Worm (Caenorhabditis elegans) whole organism, L2 larva: ENCODE results near the gene H38K22.9.

ENCODE experiments used
- C34F6.9 ChIP-seq: fragments of 150-350 bp; optimal IDR thresholded peaks from 2 replicates; lab custom pipeline; 2014; ENCODE audit warnings: missing biosample characterization, missing genetic modification characterization
- F13H6.1 ChIP-seq: sonication (generic microtip); optimal IDR thresholded peaks from 2 replicates; lab custom pipeline; 2016; ENCODE audit warnings: missing genetic modification characterization, missing compliant biosample characterization
- R02D3.7 ChIP-seq: fragments of 150-350 bp; optimal IDR thresholded peaks from 2 replicates; lab custom pipeline; 2014; ENCODE audit warnings: missing biosample characterization, missing genetic modification characterization
- Y55F3AM.14 ChIP-seq: fragments of 200-800 bp; sonication (Bioruptor generic); optimal IDR thresholded peaks from 2 replicates; lab custom pipeline; 2018; ENCODE audit warnings: mild to moderate bottlenecking, missing genetic modification characterization, missing compliant biosample characterization
- alr-1 ChIP-seq: fragments of 150-350 bp; optimal IDR thresholded peaks from 2 replicates; lab custom pipeline; 2014; ENCODE audit warnings: missing biosample characterization, missing genetic modification characterization
- ama-1 ChIP-seq: fragments of 150-350 bp; optimal IDR thresholded peaks from 2 replicates; lab custom pipeline; 2018; ENCODE audit warnings: inconsistent platforms
- blmp-1 ChIP-seq: sonication (generic microtip); optimal IDR thresholded peaks from 2 replicates; lab custom pipeline; 2017; ENCODE audit warnings: missing genetic modification characterization, mild to moderate bottlenecking, missing compliant biosample characterization, antibody characterized with exemption, moderate library complexity; ENCODE audit not compliant: insufficient read depth
- ceh-16 ChIP-seq: fragments of 150-350 bp; optimal IDR thresholded peaks from 2 replicates; lab custom pipeline; 2014; ENCODE audit warnings: missing biosample characterization, missing genetic modification characterization
- crh-2 ChIP-seq: sonication (generic microtip); optimal IDR thresholded peaks from 2 replicates; lab custom pipeline; 2017; ENCODE audit warnings: missing biosample characterization, missing genetic modification characterization
- dmd-4 ChIP-seq: sonication (generic microtip); optimal IDR thresholded peaks from 2 replicates; lab custom pipeline; 2017; ENCODE audit warnings: missing biosample characterization, missing genetic modification characterization
- egl-27 ChIP-seq: sonication (generic microtip); optimal IDR thresholded peaks from 3 replicates; lab custom pipeline; 2017; ENCODE audit warnings: missing biosample characterization, missing genetic modification reagents, missing genetic modification characterization
- elt-1 ChIP-seq: fragments of 150-350 bp; optimal IDR thresholded peaks from 2 replicates; lab custom pipeline; 2014; ENCODE audit warnings: missing biosample characterization, missing genetic modification characterization
- elt-3 ChIP-seq: sonication (generic microtip); optimal IDR thresholded peaks from 2 replicates; lab custom pipeline; 2017; ENCODE audit warnings: missing biosample characterization, missing genetic modification characterization
- fos-1 ChIP-seq: fragments of 150-350 bp; optimal IDR thresholded peaks from 2 replicates; lab custom pipeline; 2014; ENCODE audit warnings: missing biosample characterization, missing genetic modification characterization
- gmeb-1 ChIP-seq: fragments of 150-350 bp; optimal IDR thresholded peaks from 2 replicates; lab custom pipeline; 2014; ENCODE audit warnings: missing biosample characterization, missing genetic modification characterization
- lin-13 ChIP-seq: fragments of 150-350 bp; optimal IDR thresholded peaks from 2 replicates; lab custom pipeline; 2014; ENCODE audit warnings: missing biosample characterization, missing genetic modification reagents, missing genetic modification characterization
- lin-39 ChIP-seq: fragments of 150-350 bp; optimal IDR thresholded peaks from 2 replicates; lab custom pipeline; 2014; ENCODE audit warnings: missing biosample characterization, missing genetic modification reagents, missing genetic modification characterization
- lsy-2 ChIP-seq, 2 experiments: fragments of 150-350 bp in 1 of 2; sonication (generic microtip) in 1 of 2; optimal IDR thresholded peaks; 2 replicates each; lab custom pipeline; 2014 to 2017; ENCODE audit warnings: missing biosample characterization in 2 of 2, missing genetic modification characterization in 2 of 2
- mab-5 ChIP-seq: fragments of 150-350 bp; optimal IDR thresholded peaks from 2 replicates; lab custom pipeline; 2014; ENCODE audit warnings: missing biosample characterization, missing genetic modification characterization
- mdl-1 ChIP-seq, 2 experiments: fragments of 150-350 bp in 1 of 2; sonication (generic microtip) in 1 of 2; optimal IDR thresholded peaks; 2 replicates each; lab custom pipeline; 2017; ENCODE audit warnings: missing biosample characterization in 2 of 2, missing genetic modification characterization in 2 of 2
- nhr-10 ChIP-seq: sonication (generic microtip); optimal IDR thresholded peaks from 2 replicates; lab custom pipeline; 2017; ENCODE audit warnings: missing biosample characterization, missing genetic modification characterization
- nhr-11 ChIP-seq: fragments of 150-350 bp; optimal IDR thresholded peaks from 2 replicates; lab custom pipeline; 2014; ENCODE audit warnings: missing biosample characterization, missing genetic modification characterization
- nhr-129 ChIP-seq: fragments of 150-350 bp; optimal IDR thresholded peaks from 2 replicates; lab custom pipeline; 2014; ENCODE audit warnings: missing biosample characterization, missing genetic modification characterization
- nhr-21 ChIP-seq: fragments of 150-350 bp; optimal IDR thresholded peaks from 2 replicates; lab custom pipeline; 2014; ENCODE audit warnings: missing biosample characterization, missing genetic modification characterization
- nhr-237 ChIP-seq: fragments of 150-350 bp; optimal IDR thresholded peaks from 2 replicates; lab custom pipeline; 2014; ENCODE audit warnings: missing biosample characterization, missing genetic modification characterization
- nhr-25 ChIP-seq: fragments of 150-350 bp; sonication (generic microtip); optimal IDR thresholded peaks from 3 replicates; lab custom pipeline; 2014; ENCODE audit warnings: missing biosample characterization, missing genetic modification characterization
- nhr-6 ChIP-seq: fragments of 150-350 bp; optimal IDR thresholded peaks from 2 replicates; lab custom pipeline; 2014; ENCODE audit warnings: missing biosample characterization, missing genetic modification characterization
- sem-4 ChIP-seq: fragments of 150-350 bp; optimal IDR thresholded peaks from 2 replicates; lab custom pipeline; 2014; ENCODE audit warnings: missing biosample characterization, missing genetic modification reagents, missing genetic modification characterization
- skn-1 ChIP-seq: sonication (generic microtip); optimal IDR thresholded peaks from 2 replicates; lab custom pipeline; 2017; ENCODE audit warnings: missing biosample characterization, missing genetic modification characterization
- sma-3 ChIP-seq: sonication (generic microtip); optimal IDR thresholded peaks from 2 replicates; lab custom pipeline; 2016; ENCODE audit warnings: missing genetic modification reagents, missing genetic modification characterization, missing compliant biosample characterization
- sma-9 ChIP-seq, 2 experiments: fragments of 150-350 bp in 1 of 2; sonication (generic microtip) in 1 of 2; optimal IDR thresholded peaks; 2 replicates each; lab custom pipeline; 2014 to 2016; ENCODE audit warnings: missing genetic modification characterization in 2 of 2, mild to moderate bottlenecking in 1 of 2, missing biosample characterization in 1 of 2, missing compliant biosample characterization in 1 of 2, missing genetic modification reagents in 1 of 2, moderate library complexity in 1 of 2
- snpc-4 ChIP-seq: fragments of 150-350 bp; optimal IDR thresholded peaks from 2 replicates; lab custom pipeline; 2014; ENCODE audit warnings: missing biosample characterization, missing genetic modification characterization
- unc-39 ChIP-seq: fragments of 150-350 bp; optimal IDR thresholded peaks from 2 replicates; lab custom pipeline; 2014; ENCODE audit warnings: missing biosample characterization, missing genetic modification characterization
- unc-55 ChIP-seq: fragments of 150-350 bp; sonication (generic microtip); optimal IDR thresholded peaks from 3 replicates; lab custom pipeline; 2014; ENCODE audit warnings: missing biosample characterization, missing genetic modification reagents, missing genetic modification characterization
- unc-62 ChIP-seq: fragments of 150-350 bp; optimal IDR thresholded peaks from 2 replicates; lab custom pipeline; 2014; ENCODE audit warnings: missing biosample characterization, missing genetic modification reagents, missing genetic modification characterization
- ztf-1 ChIP-seq: fragments of 200-800 bp; sonication (Bioruptor generic); conservative IDR thresholded peaks from 2 replicates; pipeline ENCODE4 v1.3.6; 2022; ENCODE audit warnings: missing genetic modification characterization, missing compliant biosample characterization
- ztf-11 ChIP-seq: sonication (generic microtip); optimal IDR thresholded peaks from 2 replicates; lab custom pipeline; 2017; ENCODE audit warnings: missing biosample characterization, missing genetic modification characterization
- ztf-4 ChIP-seq: fragments of 150-350 bp; optimal IDR thresholded peaks from 2 replicates; lab custom pipeline; 2014; ENCODE audit warnings: missing biosample characterization, missing genetic modification characterization

H38K22.9 gene

ce11 chrIII:4283175-4283574 lies 40.8 kb upstream of the H38K22.9 start:
- TF ChIP-seq lin-13 (GFP tag; lab: Kevin White, UChicago), result no peak
- TF ChIP-seq nhr-129 (tag; lab: Kevin White, UChicago), result peak; percentile 68
- TF ChIP-seq nhr-10 (tag; lab: Kevin White, UChicago), result no peak
- no peak for TF ChIP-seq lin-39 (tag; lab: Kevin White, UChicago)
- TF ChIP-seq unc-62 (GFP tag; lab: Kevin White, UChicago), result no peak
- TF ChIP-seq crh-2 (tag; lab: Kevin White, UChicago), result no peak
- TF ChIP-seq fos-1 (tag; lab: Kevin White, UChicago), result no peak
- peak in 1 of 2 experiments; percentile 41 for TF ChIP-seq lsy-2 (tag; optimal IDR thresholded peaks at IDR 0.05; lab: Kevin White, UChicago)
- TF ChIP-seq ztf-4 (tag; lab: Kevin White, UChicago), result peak; percentile 21
- TF ChIP-seq mdl-1 (tag; optimal IDR thresholded peaks at IDR 0.05; lab: Kevin White, UChicago), result no peak
- no peak for TF ChIP-seq unc-39 (tag; lab: Kevin White, UChicago)
- no peak for TF ChIP-seq unc-55 (GFP tag; lab: Kevin White, UChicago)
- TF ChIP-seq F13H6.1 (tag; lab: Kevin White, UChicago), result peak; percentile 90
- TF ChIP-seq sma-9 (GFP tag; optimal IDR thresholded peaks at IDR 0.05; lab: Kevin White, UChicago), result peak; percentile 80
- no peak for TF ChIP-seq sma-9 (tag; optimal IDR thresholded peaks at IDR 0.05; lab: Kevin White, UChicago)
- TF ChIP-seq C34F6.9 (tag; lab: Kevin White, UChicago), result peak; percentile 35
- TF ChIP-seq egl-27 (tag; lab: Kevin White, UChicago), result peak; percentile 44

- TF ChIP-seq blmp-1 (tag; lab: Kevin White, UChicago), result peak; percentile 79
- TF ChIP-seq elt-3 (tag; lab: Kevin White, UChicago), result no peak
- TF ChIP-seq nhr-6 (tag; lab: Kevin White, UChicago), result peak; percentile 41
- peak; percentile 56 for TF ChIP-seq C34F6.9 (tag; lab: Kevin White, UChicago)
- no peak for TF ChIP-seq elt-1
- no peak for TF ChIP-seq dmd-4 (tag; lab: Kevin White, UChicago)
- TF ChIP-seq ztf-11 (tag; lab: Kevin White, UChicago), result no peak
- peak in 1 of 2 experiments; percentile 82 for TF ChIP-seq mdl-1 (tag; optimal IDR thresholded peaks at IDR 0.05; lab: Kevin White, UChicago)
- TF ChIP-seq lin-39 (tag; lab: Kevin White, UChicago), result no peak
- peak; percentile 72 for TF ChIP-seq egl-27 (tag; lab: Kevin White, UChicago)
- TF ChIP-seq R02D3.7 (tag; lab: Kevin White, UChicago), result no peak
- no peak for TF ChIP-seq nhr-237 (tag; lab: Kevin White, UChicago)
- peak; percentile 58 for TF ChIP-seq sem-4
- peak; percentile 82 for TF ChIP-seq nhr-129 (tag; lab: Kevin White, UChicago)
- no peak for TF ChIP-seq unc-55 (GFP tag; lab: Kevin White, UChicago)
- TF ChIP-seq ceh-16 (tag; lab: Kevin White, UChicago), result peak; percentile 90
- peak; percentile 93 for TF ChIP-seq sma-9 (GFP tag; optimal IDR thresholded peaks at IDR 0.05; lab: Kevin White, UChicago)
- TF ChIP-seq sma-9 (tag; optimal IDR thresholded peaks at IDR 0.05; lab: Kevin White, UChicago), result no peak
- TF ChIP-seq lsy-2 (tag; optimal IDR thresholded peaks at IDR 0.05; lab: Kevin White, UChicago), result peak in 1 of 2 experiments; percentile 85
- peak; percentile 79 for TF ChIP-seq fos-1 (tag; lab: Kevin White, UChicago)
- peak; percentile 30 for TF ChIP-seq snpc-4 (tag; lab: Kevin White, UChicago)
- peak; percentile 93 for TF ChIP-seq F13H6.1 (tag; lab: Kevin White, UChicago)
- TF ChIP-seq skn-1 (tag; lab: Kevin White, UChicago), result no peak
- no peak for TF ChIP-seq nhr-11 (tag; lab: Kevin White, UChicago)
- TF ChIP-seq nhr-21, result peak; percentile 87
- TF ChIP-seq ama-1 (lab: Kevin White, UChicago), result no peak
- TF ChIP-seq nhr-25 (tag; lab: Kevin White, UChicago), result peak; percentile 95
- no peak for TF ChIP-seq ztf-1 (GFP tag; lab: Robert Waterston, UW)
- peak; percentile 38 for TF ChIP-seq lin-13 (GFP tag; lab: Kevin White, UChicago)
- TF ChIP-seq sma-3 (GFP tag; lab: Kevin White, UChicago), result peak; percentile 97
- no peak for TF ChIP-seq ztf-4 (tag; lab: Kevin White, UChicago)
- peak; percentile 73 for TF ChIP-seq crh-2 (tag; lab: Kevin White, UChicago)
- peak; percentile 62 for TF ChIP-seq Y55F3AM.14 (GFP tag; lab: Kevin White, UChicago)
- peak; percentile 13 for TF ChIP-seq mab-5 (tag; lab: Kevin White, UChicago)
- no peak for TF ChIP-seq alr-1 (tag; lab: Kevin White, UChicago)
- TF ChIP-seq gmeb-1 (tag; lab: Kevin White, UChicago), result peak; percentile 58
Observed at ce11 chrIII:4284732-4285165, 39.2 kb upstream of the H38K22.9 start.
